Worm (Caenorhabditis elegans) whole organism, L4 larva: ENCODE results near the gene Y43F8B.12.

Source experiments
- ceh-62 ChIP-seq: sonication (generic microtip); optimal IDR thresholded peaks from 2 replicates; lab custom pipeline; 2017; ENCODE audit warnings: missing biosample characterization, missing genetic modification characterization
- gei-8 ChIP-seq: fragments of 200-800 bp; sonication (Bioruptor generic); optimal IDR thresholded peaks from 2 replicates; lab custom pipeline; 2018; ENCODE audit warnings: mild to moderate bottlenecking, missing genetic modification characterization, missing compliant biosample characterization

- no peak for TF ChIP-seq gei-8 (GFP tag; lab: Kevin White, UChicago)
- TF ChIP-seq ceh-62 (tag; lab: Kevin White, UChicago), result no peak
These were observed 47.1 kb upstream of the Y43F8B.12 start, which contains the start of gene C25F9.2 for ce11 chrV:19421131-19421530.
